ENCODE assay signal across 3 worm cellular contexts in the genomic region with DNA sequence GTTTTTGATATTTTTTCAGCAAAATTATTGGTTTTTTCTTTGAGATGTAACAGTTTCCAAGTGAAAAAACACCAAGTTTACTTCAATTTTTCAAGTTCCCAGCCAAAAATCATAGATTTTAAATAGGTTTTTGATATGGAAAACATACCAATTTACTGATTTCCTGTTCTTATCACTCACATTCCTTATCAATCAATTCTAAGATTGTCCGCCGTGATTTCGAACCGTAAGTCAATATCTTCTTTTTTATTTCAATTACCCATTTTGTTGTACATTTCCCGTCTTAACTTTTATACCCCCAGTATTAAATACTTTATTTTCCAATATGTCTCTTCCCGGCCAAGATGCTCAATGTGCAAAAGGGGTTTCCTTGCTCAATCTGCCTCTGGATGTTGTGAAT.
TF ChIP-seq lines count a peak whose summit lies in the region.

A gene (plus strand): TSS at position 195 of the 400 bp plus-strand sequence.

TF ChIP-seq in whole organism, L1 larva, 84 proteins besides CTCF, POLR2A, EP300 and RAD21:
- peak in 4 of 6 experiments; percentile 24 to 88 (median 84) for TF ChIP-seq elt-3 (tag; optimal IDR thresholded peaks at IDR 0.05; lab: Kevin White, UChicago)
- no peak for TF ChIP-seq zip-4 (GFP tag; optimal IDR thresholded peaks at IDR 0.05; lab: Kevin White, UChicago)

TF ChIP-seq in whole organism, L2 larva, 48 proteins besides CTCF, POLR2A, EP300 and RAD21:
- TF ChIP-seq gmeb-1 (tag; optimal IDR thresholded peaks at IDR 0.05; lab: Kevin White, UChicago) (no peak), fos-1 (tag; optimal IDR thresholded peaks at IDR 0.05; lab: Kevin White, UChicago) (peak; percentile 18)

TF ChIP-seq in whole organism, late embryonic, 69 proteins besides CTCF, POLR2A, EP300 and RAD21:
- TF ChIP-seq pat-9 (tag; optimal IDR thresholded peaks at IDR 0.05; lab: Kevin White, UChicago) (no peak), elt-2 (tag; optimal IDR thresholded peaks at IDR 0.05; lab: Kevin White, UChicago) (peak; percentile 11)
